Worm (Caenorhabditis elegans): ENCODE data around the gene K09C8.9.

DNA sequence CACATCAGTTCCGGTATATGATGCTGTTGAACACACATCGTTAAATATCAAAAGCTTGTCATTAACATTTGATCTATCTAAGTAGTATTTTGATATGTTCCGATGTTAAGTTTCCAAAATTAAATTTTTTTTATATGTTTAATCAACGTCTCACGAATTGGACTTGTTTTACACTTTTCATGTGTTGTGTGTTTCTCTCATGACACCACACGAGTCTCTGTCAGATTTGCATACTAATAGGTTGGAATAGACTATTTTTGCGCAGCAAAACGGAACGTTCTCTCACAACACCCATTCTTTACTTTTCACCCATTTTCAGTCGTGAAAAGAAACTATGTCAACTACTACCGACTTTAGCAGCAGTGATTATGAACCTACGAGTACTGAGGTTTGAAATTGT is 3.0 kb upstream of the K09C8.9 start, which contains the start of gene K09C8.8:
- TF ChIP-seq gmeb-2 (tag; optimal IDR thresholded peaks at IDR 0.05) (no peak), che-1 (tag; optimal IDR thresholded peaks at IDR 0.05) (no peak)
